Fruit fly (Drosophila melanogaster) whole organism, embryonic: ENCODE results near the gene Cpr23B.

Source experiments
- B-H1 ChIP-seq: fragments of 200-800 bp; sonication (Bioruptor generic); IDR thresholded peaks from 3 replicates; pipeline ENCODE4 v1.3.6; 2022; ENCODE audit warnings: missing biosample characterization, missing genetic modification characterization
- CG11093 ChIP-seq: fragments of 200-800 bp; sonication (Bioruptor generic); IDR thresholded peaks from 3 replicates; pipeline ENCODE4 v1.3.6; 2022; ENCODE audit warnings: missing biosample characterization, missing genetic modification characterization
- CG11696 ChIP-seq: fragments of 200-800 bp; sonication (Bioruptor generic); IDR thresholded peaks from 2 replicates; pipeline ENCODE4 v1.3.6; 2022; ENCODE audit warnings: missing biosample characterization, missing genetic modification characterization
- CG12942 ChIP-seq: fragments of 200-800 bp; sonication (Bioruptor generic); optimal IDR thresholded peaks from 3 replicates; lab custom pipeline; 2016; ENCODE audit warnings: missing biosample characterization, missing genetic modification characterization
- CG14667 ChIP-seq: fragments of 200-800 bp; sonication (Bioruptor generic); IDR thresholded peaks from 2 replicates; pipeline ENCODE4 v1.3.6; 2022; ENCODE audit warnings: missing biosample characterization, missing genetic modification characterization
- CG14860 ChIP-seq: fragments of 200-800 bp; sonication (Bioruptor generic); IDR thresholded peaks from 3 replicates; pipeline ENCODE4 v1.3.6; 2022; ENCODE audit warnings: missing biosample characterization, missing genetic modification characterization; ENCODE audit not compliant: partially characterized antibody
- CG15011 ChIP-seq: fragments of 200-800 bp; sonication (Bioruptor generic); optimal IDR thresholded peaks from 3 replicates; lab custom pipeline; 2018; ENCODE audit warnings: missing biosample characterization, mild to moderate bottlenecking, missing genetic modification characterization
- CG15073 ChIP-seq: fragments of 200-800 bp; sonication (Bioruptor generic); optimal IDR thresholded peaks from 2 replicates; lab custom pipeline; 2016; ENCODE audit warnings: missing biosample characterization, missing genetic modification characterization
- CG15696 ChIP-seq: fragments of 200-800 bp; sonication (Bioruptor generic); optimal IDR thresholded peaks from 2 replicates; lab custom pipeline; 2019; ENCODE audit warnings: missing biosample characterization, mild to moderate bottlenecking, missing genetic modification characterization, moderate library complexity
- CG18011 ChIP-seq: fragments of 200-800 bp; sonication (Bioruptor generic); optimal IDR thresholded peaks from 2 replicates; lab custom pipeline; 2017; ENCODE audit warnings: missing biosample characterization, missing genetic modification characterization, mild to moderate bottlenecking, moderate library complexity, missing genotype
- CG31388 ChIP-seq: fragments of 200-800 bp; sonication (Bioruptor generic); optimal IDR thresholded peaks from 2 replicates; lab custom pipeline; 2016; ENCODE audit warnings: missing biosample characterization, missing genetic modification characterization
- CG3163 ChIP-seq: fragments of 200-800 bp; sonication (Bioruptor generic); optimal IDR thresholded peaks from 3 replicates; lab custom pipeline; 2016; ENCODE audit warnings: missing biosample characterization, missing genetic modification characterization
- CG32532 ChIP-seq: fragments of 200-800 bp; sonication (Bioruptor generic); IDR thresholded peaks from 2 replicates; pipeline ENCODE4 v1.3.6; 2022; ENCODE audit warnings: missing biosample characterization, missing genetic modification characterization
- CG34422 ChIP-seq: fragments of 200-800 bp; sonication (Bioruptor generic); IDR thresholded peaks from 3 replicates; pipeline ENCODE4 v1.3.6; 2022; ENCODE audit warnings: missing biosample characterization, missing genetic modification characterization
- CG3838 ChIP-seq: fragments of 200-800 bp; sonication (Bioruptor generic); optimal IDR thresholded peaks from 3 replicates; lab custom pipeline; 2016; ENCODE audit warnings: missing biosample characterization, missing genetic modification characterization
- CG4360 ChIP-seq: fragments of 200-800 bp; sonication (Bioruptor generic); IDR thresholded peaks from 2 replicates; pipeline ENCODE4 v1.3.6; 2022; ENCODE audit warnings: missing biosample characterization, missing genetic modification characterization
- CG4404 ChIP-seq: fragments of 200-800 bp; sonication (Bioruptor generic); IDR thresholded peaks from 2 replicates; pipeline ENCODE4 v1.3.6; 2022; ENCODE audit warnings: missing biosample characterization, missing genetic modification characterization
- CG5245 ChIP-seq: fragments of 200-800 bp; sonication (Bioruptor generic); optimal IDR thresholded peaks from 3 replicates; lab custom pipeline; 2016; ENCODE audit warnings: missing biosample characterization, missing genetic modification characterization
- CG8281 ChIP-seq: fragments of 200-800 bp; sonication (Bioruptor generic); optimal IDR thresholded peaks from 2 replicates; lab custom pipeline; 2018; ENCODE audit warnings: missing biosample characterization, mild to moderate bottlenecking, missing genetic modification characterization, moderate library complexity
- CG8478 ChIP-seq: fragments of >200 bp; optimal IDR thresholded peaks from 2 replicates; lab custom pipeline; 2018
- Dref ChIP-seq: fragments of 200-800 bp; sonication (Bioruptor generic); IDR thresholded peaks from 2 replicates; pipeline ENCODE4 v1.3.6; 2022; ENCODE audit warnings: missing biosample characterization, missing genetic modification characterization
- E2f1 ChIP-seq: fragments of 200-800 bp; sonication (Bioruptor generic); IDR thresholded peaks from 2 replicates; pipeline ENCODE4 v1.3.6; 2022; ENCODE audit warnings: missing biosample characterization, missing genetic modification characterization
- Gsc ChIP-seq: fragments of 200-800 bp; sonication (Bioruptor generic); IDR thresholded peaks from 2 replicates; pipeline ENCODE4 v1.3.6; 2022; ENCODE audit warnings: missing biosample characterization, missing genetic modification characterization
- Hr78 ChIP-seq, 2 experiments: fragments of 200-800 bp in 1 of 2; fragments of >200 bp in 1 of 2; sonication (Bioruptor generic) in 1 of 2; optimal IDR thresholded peaks; 2 replicates each; lab custom pipeline; 2017 to 2019; ENCODE audit warnings: missing biosample characterization in 2 of 2, missing genetic modification characterization in 2 of 2, mild to moderate bottlenecking in 1 of 2, moderate library complexity in 1 of 2
- Jarid2 ChIP-seq: fragments of 200-800 bp; sonication (Bioruptor generic); optimal IDR thresholded peaks from 3 replicates; lab custom pipeline; 2017; ENCODE audit warnings: mild to moderate bottlenecking, missing biosample characterization, missing genetic modification reagents, missing genetic modification characterization
- Mad ChIP-seq: fragments of 200-800 bp; sonication (Bioruptor generic); optimal IDR thresholded peaks from 2 replicates; lab custom pipeline; 2016; ENCODE audit warnings: missing biosample characterization, missing genetic modification characterization
- Nf-YB ChIP-seq: fragments of 200-800 bp; sonication (Bioruptor generic); optimal IDR thresholded peaks from 3 replicates; lab custom pipeline; 2019; ENCODE audit warnings: missing biosample characterization, mild to moderate bottlenecking, missing genetic modification characterization, moderate library complexity
- Oli ChIP-seq: fragments of 200-800 bp; sonication (Bioruptor generic); optimal IDR thresholded peaks from 2 replicates; lab custom pipeline; 2018; ENCODE audit warnings: missing biosample characterization, mild to moderate bottlenecking, missing genetic modification characterization, moderate library complexity
- Optix ChIP-seq: fragments of 200-800 bp; sonication (Bioruptor generic); IDR thresholded peaks from 3 replicates; pipeline ENCODE4 v1.3.6; 2022; ENCODE audit warnings: missing biosample characterization, missing genetic modification characterization
- Ptx1 ChIP-seq: fragments of 200-800 bp; sonication (Bioruptor generic); IDR thresholded peaks from 2 replicates; pipeline ENCODE4 v1.3.6; 2022; ENCODE audit warnings: missing biosample characterization, missing genetic modification characterization
- Sry-β ChIP-seq: fragments of 200-800 bp; sonication (Bioruptor generic); optimal IDR thresholded peaks from 2 replicates; lab custom pipeline; 2018; ENCODE audit warnings: missing biosample characterization, mild to moderate bottlenecking, missing genetic modification characterization, moderate library complexity
- Usf ChIP-seq: fragments of 200-800 bp; sonication (Bioruptor generic); optimal IDR thresholded peaks from 2 replicates; lab custom pipeline; 2017; ENCODE audit warnings: missing genotype, missing biosample characterization, missing genetic modification characterization
- amos ChIP-seq: fragments of 200-800 bp; sonication (Bioruptor generic); IDR thresholded peaks from 2 replicates; pipeline ENCODE4 v1.3.6; 2022; ENCODE audit warnings: missing biosample characterization, missing genetic modification characterization; ENCODE audit not compliant: partially characterized antibody
- az2 ChIP-seq: fragments of 200-800 bp; sonication (Bioruptor generic); optimal IDR thresholded peaks from 3 replicates; lab custom pipeline; 2016; ENCODE audit warnings: missing biosample characterization, missing genetic modification characterization
- cg ChIP-seq: fragments of 200-800 bp; sonication (Bioruptor generic); optimal IDR thresholded peaks from 3 replicates; lab custom pipeline; 2019; ENCODE audit warnings: missing biosample characterization, mild to moderate bottlenecking, missing genetic modification characterization, moderate library complexity
- croc ChIP-seq: fragments of 200-800 bp; sonication (Bioruptor generic); conservative IDR thresholded peaks from 3 replicates; pipeline ENCODE4 v1.3.6; 2022; ENCODE audit warnings: missing biosample characterization, missing genetic modification characterization
- dimm ChIP-seq: fragments of 200-800 bp; sonication (Bioruptor generic); IDR thresholded peaks from 2 replicates; pipeline ENCODE4 v1.3.6; 2022; ENCODE audit warnings: missing biosample characterization, missing genetic modification characterization
- ewg ChIP-seq: fragments of 200-800 bp; sonication (Bioruptor generic); optimal IDR thresholded peaks from 3 replicates; lab custom pipeline; 2017; ENCODE audit warnings: mild to moderate bottlenecking, missing biosample characterization, missing genetic modification reagents, missing genetic modification characterization
- hbn ChIP-seq: fragments of 200-800 bp; sonication (Bioruptor generic); IDR thresholded peaks from 2 replicates; pipeline ENCODE4 v1.3.6; 2022; ENCODE audit warnings: missing biosample characterization, missing genetic modification characterization; ENCODE audit not compliant: partially characterized antibody
- kni ChIP-seq: fragments of 200-800 bp; sonication (Bioruptor generic); optimal IDR thresholded peaks from 3 replicates; lab custom pipeline; 2017; ENCODE audit warnings: mild to moderate bottlenecking, missing biosample characterization, missing genetic modification reagents, missing genetic modification characterization
- lmd ChIP-seq: fragments of 200-800 bp; sonication (Bioruptor generic); IDR thresholded peaks from 2 replicates; pipeline ENCODE4 v1.3.6; 2022; ENCODE audit warnings: missing biosample characterization, missing genetic modification characterization
- pan ChIP-seq, 4 experiments: fragments of >200 bp in 3 of 4; fragments of 200-800 bp in 1 of 4; sonication (Bioruptor generic) in 1 of 4; optimal IDR thresholded peaks in 3 of 4; IDR thresholded peaks in 1 of 4; 2 replicates each; pipeline versions ENCODE4 v1.3.6 to Lab custom; 2017 to 2022; ENCODE audit warnings: missing biosample characterization in 2 of 4, missing genetic modification characterization in 2 of 4, mixed read lengths in 1 of 4
- pb ChIP-seq: fragments of 200-800 bp; sonication (Bioruptor generic); optimal IDR thresholded peaks from 3 replicates; lab custom pipeline; 2016; ENCODE audit warnings: missing biosample characterization, missing genetic modification characterization
- pita ChIP-seq: fragments of 200-800 bp; sonication (Bioruptor generic); optimal IDR thresholded peaks from 2 replicates; lab custom pipeline; 2017; ENCODE audit warnings: missing biosample characterization, mild to moderate bottlenecking, missing genetic modification characterization
- run ChIP-seq: fragments of 200-800 bp; sonication (Bioruptor generic); optimal IDR thresholded peaks from 3 replicates; lab custom pipeline; 2018; ENCODE audit warnings: missing biosample characterization, mild to moderate bottlenecking, missing genetic modification characterization
- scrt ChIP-seq: fragments of 200-800 bp; sonication (Bioruptor generic); optimal IDR thresholded peaks from 2 replicates; lab custom pipeline; 2018; ENCODE audit warnings: missing biosample characterization, mild to moderate bottlenecking, missing genetic modification characterization, moderate library complexity
- slou ChIP-seq: fragments of 200-800 bp; sonication (Bioruptor generic); optimal IDR thresholded peaks from 3 replicates; lab custom pipeline; 2016; ENCODE audit warnings: missing biosample characterization, missing genetic modification characterization
- slp2 ChIP-seq: fragments of 200-800 bp; sonication (Bioruptor generic); optimal IDR thresholded peaks from 2 replicates; lab custom pipeline; 2016; ENCODE audit warnings: missing biosample characterization, missing genetic modification characterization
- tll ChIP-seq, 2 experiments: fragments of 200-800 bp in 1 of 2; fragments of >200 bp in 1 of 2; sonication (Bioruptor generic) in 1 of 2; optimal IDR thresholded peaks; 2 replicates each; lab custom pipeline; 2017 to 2019; ENCODE audit warnings: missing biosample characterization in 2 of 2, missing genetic modification characterization in 2 of 2, mild to moderate bottlenecking in 1 of 2, moderate library complexity in 1 of 2
- vvl ChIP-seq: fragments of 200-800 bp; sonication (Bioruptor generic); IDR thresholded peaks from 2 replicates; pipeline ENCODE4 v1.3.6; 2022; ENCODE audit warnings: missing biosample characterization, missing genetic modification characterization

Cpr23B gene

dm6 chr2L:2878188-2878587 lies 40.0 kb downstream of the Cpr23B start, which contains the start of the genes Prx6a and Sbat (continued):
- peak; percentile 24 for TF ChIP-seq CG15011
- peak; percentile 70 for TF ChIP-seq Ptx1
- no peak for TF ChIP-seq CG31388
- no peak for TF ChIP-seq CG11696 (GFP tag; lab: Robert Waterston, UW)
- TF ChIP-seq ewg (GFP tag; lab: Kevin White, UChicago) = peak; percentile 39
- peak; percentile 17 for TF ChIP-seq CG15073 (GFP tag; lab: Kevin White, UChicago)
- peak; percentile 66 for TF ChIP-seq CG12942 (GFP tag; lab: Kevin White, UChicago)
- TF ChIP-seq Dref (GFP tag; lab: Robert Waterston, UW) = peak; percentile 34; the same call in 1 of the 2 replicates
- peak; percentile 31 for TF ChIP-seq CG8281 (tag; lab: Kevin White, UChicago)
- TF ChIP-seq pita (GFP tag; lab: Kevin White, UChicago) = no peak
- peak; percentile 72 for TF ChIP-seq CG32532 (GFP tag; lab: Robert Waterston, UW)
- no peak for TF ChIP-seq Jarid2 (GFP tag; lab: Kevin White, UChicago)
- TF ChIP-seq Optix (GFP tag; lab: Robert Waterston, UW) = peak; percentile 53; the same call in 2 of the 3 replicates
- TF ChIP-seq CG18011 (GFP tag; lab: Kevin White, UChicago) = peak; percentile 23
- peak; percentile 4 for TF ChIP-seq CG3838
- TF ChIP-seq Nf-YB = peak; percentile 30
- TF ChIP-seq B-H1 (GFP tag; lab: Robert Waterston, UW) = peak; percentile 57
- TF ChIP-seq CG34422 = peak; percentile 83
- no peak for TF ChIP-seq CG14667 (GFP tag; lab: Robert Waterston, UW)
- TF ChIP-seq slp2 (GFP tag; lab: Kevin White, UChicago) = peak; percentile 57
- peak; percentile 46 for TF ChIP-seq Mad (GFP tag; lab: Kevin White, UChicago)
- peak; percentile 52 for TF ChIP-seq Usf (GFP tag; lab: Kevin White, UChicago)
- no peak; the same call in 2 of the 3 replicates for TF ChIP-seq CG11093
- TF ChIP-seq run (tag; lab: Kevin White, UChicago) = peak; percentile 46
- TF ChIP-seq CG3163 = peak; percentile 32
- peak; percentile 81 for TF ChIP-seq lmd (GFP tag; lab: Robert Waterston, UW)
- TF ChIP-seq CG14860 = no peak
- peak; percentile 44 for TF ChIP-seq pb (GFP tag; lab: Kevin White, UChicago)
- TF ChIP-seq az2 (GFP tag; lab: Kevin White, UChicago) = peak; percentile 57
- peak; percentile 73 for TF ChIP-seq croc (GFP tag; lab: Robert Waterston, UW)
- 0 out of 2 replicates have a peak, but pooled peaks have one; percentile 15 for TF ChIP-seq hbn (GFP tag; lab: Robert Waterston, UW)
- peak; percentile 50 for TF ChIP-seq E2f1 (GFP tag; lab: Robert Waterston, UW)
- peak; percentile 57 for TF ChIP-seq scrt (GFP tag; lab: Kevin White, UChicago)
- TF ChIP-seq CG8478 (lab: Kevin White, UChicago) = peak; percentile 88
- TF ChIP-seq Oli = peak; percentile 52
- TF ChIP-seq CG5245 = peak; percentile 0
- TF ChIP-seq Hr78 (GFP tag; optimal IDR thresholded peaks at IDR 0.05; lab: Kevin White, UChicago) = no peak
- peak; percentile 63 for TF ChIP-seq CG4404 (GFP tag; lab: Robert Waterston, UW)
- TF ChIP-seq CG15696 (tag; lab: Kevin White, UChicago) = peak; percentile 76
- TF ChIP-seq kni (GFP tag; lab: Kevin White, UChicago) = peak; percentile 25
- peak; percentile 95 for TF ChIP-seq cg (GFP tag; lab: Kevin White, UChicago)
- TF ChIP-seq CG4360 = no peak
- TF ChIP-seq pan (optimal IDR thresholded peaks at IDR 0.05; lab: Kevin White, UChicago) = no peak
- peak in 1 of 2 experiments; percentile 59 for TF ChIP-seq pan (GFP tag; optimal IDR thresholded peaks at IDR 0.05 in 1 of 2, IDR thresholded peaks at IDR 0.05 in 1 of 2)
- TF ChIP-seq slou (GFP tag; lab: Kevin White, UChicago) = no peak
- no peak for TF ChIP-seq Gsc
- TF ChIP-seq amos (GFP tag; lab: Robert Waterston, UW) = peak; percentile 33; the same call in 1 of the 2 replicates
- TF ChIP-seq Sry-β (GFP tag; lab: Kevin White, UChicago) = peak; percentile 53
- TF ChIP-seq tll (GFP tag; optimal IDR thresholded peaks at IDR 0.05; lab: Kevin White, UChicago) = peak in 1 of 2 experiments; percentile 64
- peak; percentile 85 for TF ChIP-seq vvl (GFP tag; lab: Robert Waterston, UW)
- no peak for TF ChIP-seq dimm (GFP tag; lab: Robert Waterston, UW)
